Fruit fly (Drosophila melanogaster) whole organism, embryonic: ENCODE data around the gene His3.3B.

Source experiments
- Atf6 ChIP-seq: fragments of 200-800 bp; sonication (Bioruptor generic); IDR thresholded peaks from 2 replicates; pipeline ENCODE4 v1.3.6; 2022; ENCODE audit warnings: missing biosample characterization, missing genetic modification characterization
- Awh ChIP-seq: fragments of 200-800 bp; sonication (Bioruptor generic); IDR thresholded peaks from 2 replicates; pipeline ENCODE4, ENCODE4 v1.3.6; 2022; ENCODE audit warnings: missing biosample characterization, missing genetic modification characterization
- CG10147 ChIP-seq: fragments of 200-800 bp; sonication (Bioruptor generic); optimal IDR thresholded peaks from 2 replicates; lab custom pipeline; 2019; ENCODE audit warnings: missing biosample characterization, mild to moderate bottlenecking, missing genetic modification characterization, moderate library complexity
- CG10209 ChIP-seq: fragments of 200-800 bp; sonication (Bioruptor generic); optimal IDR thresholded peaks from 3 replicates; lab custom pipeline; 2017; ENCODE audit warnings: missing biosample characterization, mild to moderate bottlenecking, missing genetic modification characterization, missing genetic modification reagents
- CG10274 ChIP-seq: fragments of 200-800 bp; sonication (Bioruptor generic); optimal IDR thresholded peaks from 3 replicates; lab custom pipeline; 2017; ENCODE audit warnings: missing biosample characterization, mild to moderate bottlenecking, missing genetic modification characterization
- CG12104 ChIP-seq: fragments of 200-800 bp; sonication (Bioruptor generic); optimal IDR thresholded peaks from 3 replicates; lab custom pipeline; 2016; ENCODE audit warnings: missing biosample characterization, missing genetic modification characterization
- CG12299 ChIP-seq: fragments of 200-800 bp; sonication (Bioruptor generic); optimal IDR thresholded peaks from 2 replicates; lab custom pipeline; 2018; ENCODE audit warnings: missing biosample characterization, mild to moderate bottlenecking, missing genetic modification characterization
- CG12942 ChIP-seq: fragments of 200-800 bp; sonication (Bioruptor generic); optimal IDR thresholded peaks from 3 replicates; lab custom pipeline; 2016; ENCODE audit warnings: missing biosample characterization, missing genetic modification characterization
- CG13624 ChIP-seq: fragments of 200-800 bp; sonication (Bioruptor generic); optimal IDR thresholded peaks from 2 replicates; lab custom pipeline; 2016; ENCODE audit warnings: missing biosample characterization, missing genetic modification characterization
- CG13775 ChIP-seq: fragments of 200-800 bp; sonication (Bioruptor generic); optimal IDR thresholded peaks from 3 replicates; lab custom pipeline; 2017; ENCODE audit warnings: missing biosample characterization, mild to moderate bottlenecking, missing genetic modification characterization
- CG16779 ChIP-seq: fragments of 200-800 bp; sonication (Bioruptor generic); IDR thresholded peaks from 2 replicates; pipeline ENCODE4 v1.3.6; 2022; ENCODE audit warnings: missing biosample characterization, missing genetic modification characterization
- CG17361 ChIP-seq: fragments of 200-800 bp; sonication (Bioruptor generic); IDR thresholded peaks from 3 replicates; pipeline ENCODE4 v1.3.6; 2022; ENCODE audit warnings: missing biosample characterization, missing genetic modification characterization
- CG31441 ChIP-seq: fragments of 200-800 bp; sonication (Bioruptor generic); IDR thresholded peaks from 2 replicates; pipeline ENCODE4 v1.3.6; 2022; ENCODE audit warnings: missing biosample characterization, missing genetic modification characterization
- CG33557 ChIP-seq: fragments of 200-800 bp; sonication (Bioruptor generic); optimal IDR thresholded peaks from 2 replicates; lab custom pipeline; 2019; ENCODE audit warnings: missing biosample characterization, mild to moderate bottlenecking, missing genetic modification characterization, moderate library complexity
- CG3726 ChIP-seq: fragments of 200-800 bp; sonication (Bioruptor generic); IDR thresholded peaks from 3 replicates; pipeline ENCODE4, ENCODE4 v1.3.6; 2022; ENCODE audit warnings: missing biosample characterization, missing genetic modification characterization
- CG3847 ChIP-seq: fragments of 200-800 bp; sonication (Bioruptor generic); IDR thresholded peaks from 2 replicates; pipeline ENCODE4 v1.3.6; 2022; ENCODE audit warnings: missing biosample characterization, missing genetic modification characterization
- CG4820 ChIP-seq: fragments of 200-800 bp; sonication (Bioruptor generic); optimal IDR thresholded peaks from 3 replicates; lab custom pipeline; 2016; ENCODE audit warnings: missing biosample characterization, missing genetic modification characterization
- CG5245 ChIP-seq: fragments of 200-800 bp; sonication (Bioruptor generic); optimal IDR thresholded peaks from 3 replicates; lab custom pipeline; 2016; ENCODE audit warnings: missing biosample characterization, missing genetic modification characterization
- CG6689 ChIP-seq: fragments of 200-800 bp; sonication (Bioruptor generic); IDR thresholded peaks from 2 replicates; pipeline ENCODE4 v1.3.6; 2022; ENCODE audit warnings: missing biosample characterization, missing genetic modification characterization
- CG7745 ChIP-seq: fragments of 200-800 bp; sonication (Bioruptor generic); optimal IDR thresholded peaks from 2 replicates; lab custom pipeline; 2018; ENCODE audit warnings: missing biosample characterization, mild to moderate bottlenecking, missing genetic modification characterization, moderate library complexity
- CG9932 ChIP-seq: fragments of 200-800 bp; sonication (Bioruptor generic); IDR thresholded peaks from 2 replicates; pipeline ENCODE4 v1.3.6; 2022; ENCODE audit warnings: missing biosample characterization, missing genetic modification characterization
- CkIIα-i1 ChIP-seq: fragments of 200-800 bp; sonication (Bioruptor generic); IDR thresholded peaks from 2 replicates; pipeline ENCODE4 v1.3.6; 2022; ENCODE audit warnings: missing biosample characterization, missing genetic modification characterization
- HmgD ChIP-seq: fragments of 200-800 bp; sonication (Bioruptor generic); optimal IDR thresholded peaks from 3 replicates; lab custom pipeline; 2016; ENCODE audit warnings: missing biosample characterization, missing genetic modification characterization
- Hr3 ChIP-seq: fragments of 200-800 bp; sonication (Bioruptor generic); optimal IDR thresholded peaks from 3 replicates; lab custom pipeline; 2016; ENCODE audit warnings: missing biosample characterization, missing genetic modification characterization
- Hr39 ChIP-seq: fragments of >200 bp; optimal IDR thresholded peaks from 2 replicates; lab custom pipeline; 2017
- Hsf ChIP-seq: fragments of 200-800 bp; sonication (Bioruptor generic); optimal IDR thresholded peaks from 3 replicates; lab custom pipeline; 2016; ENCODE audit warnings: missing biosample characterization, missing genetic modification characterization
- MESR4 ChIP-seq: fragments of 200-800 bp; sonication (Bioruptor generic); optimal IDR thresholded peaks from 2 replicates; lab custom pipeline; 2018; ENCODE audit warnings: missing biosample characterization, mild to moderate bottlenecking, missing genetic modification characterization, moderate library complexity
- NC2β ChIP-seq: fragments of 200-800 bp; sonication (Bioruptor generic); optimal IDR thresholded peaks from 2 replicates; lab custom pipeline; 2016; ENCODE audit warnings: missing biosample characterization, missing genetic modification characterization
- Nf-YB ChIP-seq: fragments of 200-800 bp; sonication (Bioruptor generic); optimal IDR thresholded peaks from 3 replicates; lab custom pipeline; 2019; ENCODE audit warnings: missing biosample characterization, mild to moderate bottlenecking, missing genetic modification characterization, moderate library complexity
- Ptx1 ChIP-seq: fragments of 200-800 bp; sonication (Bioruptor generic); IDR thresholded peaks from 2 replicates; pipeline ENCODE4 v1.3.6; 2022; ENCODE audit warnings: missing biosample characterization, missing genetic modification characterization
- Sox102F ChIP-seq: fragments of 200-800 bp; sonication (Bioruptor generic); optimal IDR thresholded peaks from 2 replicates; lab custom pipeline; 2018; ENCODE audit warnings: missing biosample characterization, mild to moderate bottlenecking, missing genetic modification characterization, moderate library complexity
- Spps ChIP-seq: fragments of 200-800 bp; sonication (Bioruptor generic); optimal IDR thresholded peaks from 2 replicates; lab custom pipeline; 2018; ENCODE audit warnings: missing biosample characterization, mild to moderate bottlenecking, missing genetic modification characterization
- cato ChIP-seq: fragments of 200-800 bp; sonication (Bioruptor generic); optimal IDR thresholded peaks from 2 replicates; lab custom pipeline; 2016; ENCODE audit warnings: missing biosample characterization, missing genetic modification characterization, borderline replicate concordance
- danr ChIP-seq: fragments of 200-800 bp; sonication (Bioruptor generic); IDR thresholded peaks from 2 replicates; pipeline ENCODE4 v1.3.6; 2022; ENCODE audit warnings: missing biosample characterization, missing genetic modification characterization
- dm ChIP-seq: fragments of 200-800 bp; sonication (Bioruptor generic); optimal IDR thresholded peaks from 3 replicates; lab custom pipeline; 2016; ENCODE audit warnings: missing biosample characterization, missing genetic modification characterization
- dmrt11E ChIP-seq: fragments of 200-800 bp; sonication (Bioruptor generic); optimal IDR thresholded peaks from 3 replicates; lab custom pipeline; 2018; ENCODE audit warnings: missing biosample characterization, mild to moderate bottlenecking, missing genetic modification characterization, moderate library complexity
- ewg ChIP-seq: fragments of 200-800 bp; sonication (Bioruptor generic); optimal IDR thresholded peaks from 3 replicates; lab custom pipeline; 2017; ENCODE audit warnings: mild to moderate bottlenecking, missing biosample characterization, missing genetic modification reagents, missing genetic modification characterization
- grau ChIP-seq: fragments of 200-800 bp; optimal IDR thresholded peaks from 3 replicates; lab custom pipeline; 2019; ENCODE audit warnings: missing biosample characterization, mild to moderate bottlenecking, missing genetic modification characterization, moderate library complexity
- lilli ChIP-seq: fragments of 200-800 bp; sonication (Bioruptor generic); optimal IDR thresholded peaks from 3 replicates; lab custom pipeline; 2016; ENCODE audit warnings: missing biosample characterization, missing genetic modification characterization
- lola ChIP-seq, 3 experiments: fragments of >200 bp in 2 of 3; fragments of 200-800 bp in 1 of 3; sonication (Bioruptor generic) in 1 of 3; optimal IDR thresholded peaks; 2 replicates each; lab custom pipeline; 2017 to 2019; ENCODE audit warnings: missing biosample characterization in 3 of 3, missing genetic modification characterization in 3 of 3, mild to moderate bottlenecking in 1 of 3, moderate library complexity in 1 of 3
- oc ChIP-seq: fragments of 200-800 bp; sonication (Bioruptor generic); optimal IDR thresholded peaks from 2 replicates; lab custom pipeline; 2018; ENCODE audit warnings: missing biosample characterization, mild to moderate bottlenecking, missing genetic modification characterization, moderate library complexity
- pho ChIP-seq: fragments of 200-800 bp; sonication (Bioruptor generic); optimal IDR thresholded peaks from 2 replicates; lab custom pipeline; 2016; ENCODE audit warnings: missing biosample characterization, missing genetic modification characterization
- ro ChIP-seq: fragments of 200-800 bp; sonication (Bioruptor generic); IDR thresholded peaks from 2 replicates; pipeline ENCODE4 v1.3.6; 2022; ENCODE audit warnings: missing biosample characterization, missing genetic modification characterization
- row ChIP-seq: fragments of 200-800 bp; sonication (Bioruptor generic); IDR thresholded peaks from 3 replicates; pipeline ENCODE4 v1.3.6; 2022; ENCODE audit warnings: missing biosample characterization, missing genetic modification characterization
- sens ChIP-seq: fragments of 200-800 bp; sonication (Bioruptor generic); peaks from one replicate; lab custom pipeline; 2016; ENCODE audit warnings: missing biosample characterization, missing genetic modification characterization
- tap ChIP-seq: fragments of 200-800 bp; optimal IDR thresholded peaks from 3 replicates; lab custom pipeline; 2019; ENCODE audit warnings: missing biosample characterization, mild to moderate bottlenecking, missing genetic modification characterization, moderate library complexity
- tin ChIP-seq: fragments of 200-800 bp; sonication (Bioruptor generic); optimal IDR thresholded peaks from 3 replicates; lab custom pipeline; 2016; ENCODE audit warnings: missing biosample characterization, missing genetic modification characterization
- vnd ChIP-seq: fragments of 200-800 bp; sonication (Bioruptor generic); IDR thresholded peaks from 3 replicates; pipeline ENCODE4 v1.3.6; 2022; ENCODE audit warnings: missing biosample characterization, missing genetic modification characterization; ENCODE audit not compliant: partially characterized antibody
- wek ChIP-seq: fragments of 200-800 bp; sonication (Bioruptor generic); optimal IDR thresholded peaks from 3 replicates; lab custom pipeline; 2018; ENCODE audit warnings: missing biosample characterization, mild to moderate bottlenecking, missing genetic modification characterization, moderate library complexity
- zf30C ChIP-seq: fragments of 200-800 bp; sonication (Bioruptor generic); optimal IDR thresholded peaks from 3 replicates; lab custom pipeline; 2018; ENCODE audit warnings: missing biosample characterization, mild to moderate bottlenecking, missing genetic modification characterization

The His3.3B gene

DNA sequence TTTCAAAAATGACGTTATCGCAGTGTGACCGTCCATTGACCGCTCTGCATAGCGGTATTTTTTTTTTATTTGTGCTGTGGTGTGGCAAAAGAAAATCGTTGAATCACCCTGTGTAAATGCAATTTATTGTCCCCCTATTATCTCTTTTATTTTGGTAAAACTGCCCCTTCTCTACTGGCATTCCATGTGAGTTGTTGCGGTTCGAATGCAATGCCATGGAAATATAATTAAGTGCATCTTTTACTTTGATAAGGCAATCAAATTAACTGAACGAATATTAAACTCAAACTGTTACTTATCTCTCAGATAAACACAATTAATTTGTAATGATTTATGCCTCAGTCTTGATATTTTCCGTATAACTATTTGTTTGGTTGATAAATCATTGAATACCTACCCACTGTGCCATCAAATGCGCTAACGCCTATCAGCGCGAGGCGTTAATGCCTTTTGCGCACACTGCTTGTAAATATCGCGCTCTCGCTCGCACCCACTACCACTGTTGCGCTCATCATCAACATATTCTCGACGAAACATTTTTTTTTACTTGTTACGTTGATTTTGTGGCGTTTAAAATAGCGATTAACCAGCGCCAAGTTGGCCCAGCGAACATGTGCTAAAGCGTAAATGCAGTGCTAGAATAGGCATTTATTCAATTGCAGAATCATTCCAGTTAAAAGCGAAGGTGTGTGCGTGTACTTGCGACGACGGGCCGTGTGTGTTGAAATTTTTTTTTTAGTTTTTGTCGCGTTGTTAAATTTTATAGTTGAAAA, 47.2 kb downstream of the His3.3B start (continued):
- TF ChIP-seq CG17361 (GFP tag; lab: Robert Waterston, UW): peak; percentile 77
- TF ChIP-seq Awh (GFP tag; lab: Robert Waterston, UW): peak; percentile 44; the same call in 1 of the 2 replicates
- TF ChIP-seq zf30C (GFP tag; lab: Kevin White, UChicago): no peak
- peak; percentile 64 for TF ChIP-seq CG13624
- peak; percentile 80 for TF ChIP-seq row (GFP tag; lab: Robert Waterston, UW)
- no peak for TF ChIP-seq CG3726 (GFP tag; lab: Robert Waterston, UW)
- TF ChIP-seq CG10209: peak; percentile 58
- TF ChIP-seq NC2β (GFP tag; lab: Kevin White, UChicago): peak; percentile 59
- peak in 1 of 3 experiments; percentile 53 for TF ChIP-seq lola (GFP tag; optimal IDR thresholded peaks at IDR 0.05; lab: Kevin White, UChicago)
- TF ChIP-seq CG4820 (GFP tag; lab: Kevin White, UChicago): no peak
- peak; percentile 58 for TF ChIP-seq grau (tag; lab: Kevin White, UChicago)
- peak; percentile 69 for TF ChIP-seq Hsf (GFP tag; lab: Kevin White, UChicago)
- TF ChIP-seq pho: peak; percentile 43
- TF ChIP-seq CG31441 (GFP tag; lab: Robert Waterston, UW): peak; percentile 38; the same call in 1 of the 2 replicates
- TF ChIP-seq CG12942: peak; percentile 21
- TF ChIP-seq Spps (tag; lab: Kevin White, UChicago): peak; percentile 12
- TF ChIP-seq MESR4: peak; percentile 55
- peak; percentile 60 for TF ChIP-seq tin
- peak; percentile 25 for TF ChIP-seq dm (GFP tag; lab: Kevin White, UChicago)
- TF ChIP-seq CG10147 (GFP tag; lab: Kevin White, UChicago): peak; percentile 15
- peak; percentile 22 for TF ChIP-seq CG3847 (GFP tag; lab: Robert Waterston, UW)
- no peak for TF ChIP-seq ro
- no peak for TF ChIP-seq Sox102F (GFP tag; lab: Kevin White, UChicago)
- peak; percentile 84 for TF ChIP-seq sens (GFP tag; lab: Kevin White, UChicago)
- TF ChIP-seq CG13775 (GFP tag; lab: Kevin White, UChicago): peak; percentile 67
- no peak for TF ChIP-seq CkIIα-i1 (GFP tag; lab: Robert Waterston, UW)
- peak; percentile 40 for TF ChIP-seq ewg
- TF ChIP-seq CG5245 (GFP tag; lab: Kevin White, UChicago): no peak
- peak; percentile 45 for TF ChIP-seq cato (GFP tag; lab: Kevin White, UChicago)
- no peak for TF ChIP-seq CG16779 (GFP tag; lab: Robert Waterston, UW)
- TF ChIP-seq danr: peak; percentile 43; the same call in 1 of the 2 replicates
- peak; percentile 13 for TF ChIP-seq CG12299 (tag; lab: Kevin White, UChicago)
- TF ChIP-seq CG33557 (GFP tag; lab: Kevin White, UChicago): peak; percentile 28
- peak; percentile 52 for TF ChIP-seq HmgD (GFP tag; lab: Kevin White, UChicago)
- no peak for TF ChIP-seq Atf6 (GFP tag; lab: Robert Waterston, UW)
- no peak for TF ChIP-seq tap (tag; lab: Kevin White, UChicago)
- no peak for TF ChIP-seq CG7745 (tag; lab: Kevin White, UChicago)
- peak; percentile 24; the same call in 1 of the 2 replicates for TF ChIP-seq Ptx1 (GFP tag; lab: Robert Waterston, UW)
- TF ChIP-seq vnd (GFP tag; lab: Robert Waterston, UW): no peak
- TF ChIP-seq dmrt11E (tag; lab: Kevin White, UChicago): peak; percentile 63
- TF ChIP-seq Hr3 (GFP tag; lab: Kevin White, UChicago): peak; percentile 51
- TF ChIP-seq CG10274: no peak
- TF ChIP-seq wek (GFP tag; lab: Kevin White, UChicago): peak; percentile 38
- TF ChIP-seq lilli: peak; percentile 59
- TF ChIP-seq CG6689: peak; percentile 55
- TF ChIP-seq oc (tag; lab: Kevin White, UChicago): no peak
- TF ChIP-seq CG12104 (GFP tag; lab: Kevin White, UChicago): peak; percentile 61
- peak; percentile 20 for TF ChIP-seq Nf-YB
- no peak for TF ChIP-seq Hr39
- TF ChIP-seq CG9932: peak; percentile 58
